Worm (Caenorhabditis elegans) whole organism, L4 larva: ENCODE measurements around the gene C17H11.4.

Experiments used
- R02D3.7 ChIP-seq: fragments of 150-350 bp; sonication (generic microtip); optimal IDR thresholded peaks from 3 replicates; lab custom pipeline; 2014; ENCODE audit warnings: missing biosample characterization, missing genetic modification characterization
- T26A8.4 ChIP-seq: fragments of 200-800 bp; sonication (Bioruptor generic); IDR thresholded peaks from 2 replicates; pipeline ENCODE4 v1.3.6; 2022; ENCODE audit warnings: missing genetic modification characterization, missing compliant biosample characterization
- ZK546.5 ChIP-seq, 2 experiments: sonication (generic microtip); optimal IDR thresholded peaks; 2 replicates each; lab custom pipeline; 2017; ENCODE audit warnings: missing biosample characterization in 2 of 2, missing genetic modification characterization in 2 of 2
- aha-1 ChIP-seq: fragments of 150-350 bp; peaks from one replicate; lab custom pipeline; 2014; ENCODE audit warnings: missing biosample characterization, missing genetic modification characterization
- aly-2 ChIP-seq: sonication (generic microtip); optimal IDR thresholded peaks from 2 replicates; lab custom pipeline; 2018; ENCODE audit warnings: missing biosample characterization, missing genetic modification characterization
- arid-1 ChIP-seq: fragments of 200-800 bp; sonication (Bioruptor generic); conservative IDR thresholded peaks from 2 replicates; pipeline ENCODE4 v1.3.6; 2022; ENCODE audit warnings: missing genetic modification reagents, missing genetic modification characterization, missing compliant biosample characterization
- ceh-28 ChIP-seq: fragments of 150-350 bp; optimal IDR thresholded peaks from 2 replicates; lab custom pipeline; 2014; ENCODE audit warnings: missing biosample characterization, missing genetic modification reagents, missing genetic modification characterization
- ceh-62 ChIP-seq: sonication (generic microtip); optimal IDR thresholded peaks from 2 replicates; lab custom pipeline; 2017; ENCODE audit warnings: missing biosample characterization, missing genetic modification characterization
- ceh-82 ChIP-seq: sonication (generic microtip); optimal IDR thresholded peaks from 2 replicates; lab custom pipeline; 2017; ENCODE audit warnings: missing biosample characterization, missing genetic modification characterization
- ces-1 ChIP-seq: fragments of 150-350 bp; sonication (generic microtip); optimal IDR thresholded peaks from 4 replicates; lab custom pipeline; 2014; ENCODE audit warnings: missing biosample characterization, missing genetic modification reagents, missing genetic modification characterization
- daf-12 ChIP-seq: fragments of 150-350 bp; optimal IDR thresholded peaks from 2 replicates; lab custom pipeline; 2014; ENCODE audit warnings: missing biosample characterization, missing genetic modification reagents, missing genetic modification characterization
- daf-16 ChIP-seq, 3 experiments: sonication (generic microtip); optimal IDR thresholded peaks; 2 replicates each; lab custom pipeline; 2016 to 2017; ENCODE audit warnings: missing genetic modification characterization in 3 of 3, missing genetic modification reagents in 3 of 3, mild to moderate bottlenecking in 2 of 3, missing compliant biosample characterization in 2 of 3, missing biosample characterization in 1 of 3, moderate library complexity in 1 of 3
- daf-8 ChIP-seq: fragments of 200-800 bp; sonication (Bioruptor generic); IDR thresholded peaks from 2 replicates; pipeline ENCODE4 v1.3.6; 2022; ENCODE audit warnings: missing genetic modification characterization, missing compliant biosample characterization
- dmd-6 ChIP-seq: fragments of 200-800 bp; sonication (Bioruptor generic); IDR thresholded peaks from 2 replicates; pipeline ENCODE4 v1.3.6; 2022; ENCODE audit warnings: missing genetic modification reagents, missing genetic modification characterization, missing compliant biosample characterization
- dmd-9 ChIP-seq: fragments of 200-800 bp; sonication (Bioruptor generic); IDR thresholded peaks from 2 replicates; pipeline ENCODE4 v1.3.6; 2022; ENCODE audit warnings: missing genetic modification reagents, missing genetic modification characterization, missing compliant biosample characterization
- egl-27 ChIP-seq: sonication (generic microtip); optimal IDR thresholded peaks from 3 replicates; lab custom pipeline; 2017; ENCODE audit warnings: missing biosample characterization, missing genetic modification reagents, missing genetic modification characterization
- gei-8 ChIP-seq: fragments of 200-800 bp; sonication (Bioruptor generic); optimal IDR thresholded peaks from 2 replicates; lab custom pipeline; 2018; ENCODE audit warnings: mild to moderate bottlenecking, missing genetic modification characterization, missing compliant biosample characterization
- hif-1 ChIP-seq, 2 experiments: sonication (generic microtip); optimal IDR thresholded peaks; 2 replicates each; lab custom pipeline; 2016 to 2017; ENCODE audit warnings: missing compliant biosample characterization in 2 of 2, missing genetic modification characterization in 2 of 2, missing genetic modification reagents in 2 of 2, missing genotype in 2 of 2, mild to moderate bottlenecking in 1 of 2
- lim-7 ChIP-seq: fragments of 200-800 bp; sonication (Bioruptor generic); IDR thresholded peaks from 2 replicates; pipeline ENCODE4 v1.3.6; 2022; ENCODE audit warnings: missing genetic modification characterization, missing compliant biosample characterization
- lin-13 ChIP-seq: fragments of 150-350 bp; optimal IDR thresholded peaks from 2 replicates; lab custom pipeline; 2014; ENCODE audit warnings: missing biosample characterization, missing genetic modification reagents, missing genetic modification characterization
- lin-15B ChIP-seq: fragments of 150-350 bp; sonication (generic microtip); optimal IDR thresholded peaks from 3 replicates; lab custom pipeline; 2014; ENCODE audit warnings: missing biosample characterization, missing genetic modification characterization
- lin-39 ChIP-seq: fragments of 150-350 bp; optimal IDR thresholded peaks from 2 replicates; lab custom pipeline; 2014; ENCODE audit warnings: missing biosample characterization, missing genetic modification reagents, missing genetic modification characterization
- madf-5 ChIP-seq, 2 experiments: fragments of 200-800 bp; sonication (Bioruptor generic); IDR thresholded peaks; 2 replicates each; pipeline ENCODE4 v1.3.6; 2022; ENCODE audit warnings: missing compliant biosample characterization in 2 of 2, missing genetic modification characterization in 2 of 2
- mes-2 ChIP-seq: sonication (generic microtip); optimal IDR thresholded peaks from 2 replicates; lab custom pipeline; 2016; ENCODE audit warnings: missing genotype, mild to moderate bottlenecking, missing genetic modification characterization, missing compliant biosample characterization; ENCODE audit not compliant: poor library complexity, severe bottlenecking
- mxl-2 ChIP-seq: fragments of 200-800 bp; sonication (Bioruptor generic); conservative IDR thresholded peaks from 2 replicates; pipeline ENCODE4 v1.3.6; 2022; ENCODE audit warnings: missing genetic modification reagents, missing genetic modification characterization, missing compliant biosample characterization
- mxl-3 ChIP-seq: fragments of 200-800 bp; sonication (Bioruptor generic); optimal IDR thresholded peaks from 2 replicates; lab custom pipeline; 2018; ENCODE audit warnings: mild to moderate bottlenecking, missing genetic modification characterization, missing compliant biosample characterization
- nhr-102 ChIP-seq: sonication (generic microtip); optimal IDR thresholded peaks from 2 replicates; lab custom pipeline; 2016; ENCODE audit warnings: mild to moderate bottlenecking, missing genetic modification characterization, moderate library complexity, missing compliant biosample characterization
- nhr-11 ChIP-seq: fragments of 150-350 bp; optimal IDR thresholded peaks from 2 replicates; lab custom pipeline; 2014; ENCODE audit warnings: missing biosample characterization, missing genetic modification characterization
- nhr-111 ChIP-seq: fragments of 200-800 bp; sonication (Bioruptor generic); optimal IDR thresholded peaks from 2 replicates; lab custom pipeline; 2018; ENCODE audit warnings: mild to moderate bottlenecking, missing genetic modification characterization, missing compliant biosample characterization
- nhr-25 ChIP-seq: sonication (generic microtip); optimal IDR thresholded peaks from 2 replicates; lab custom pipeline; 2017; ENCODE audit warnings: missing genetic modification characterization, mild to moderate bottlenecking, missing compliant biosample characterization, antibody characterized with exemption, moderate library complexity, borderline replicate concordance; ENCODE audit not compliant: insufficient read depth
- nhr-41 ChIP-seq: fragments of 200-800 bp; sonication (Bioruptor generic); IDR thresholded peaks from 2 replicates; pipeline ENCODE4 v1.3.6; 2022; ENCODE audit warnings: missing genetic modification reagents, missing genetic modification characterization, missing compliant biosample characterization
- nhr-42 ChIP-seq: fragments of 200-800 bp; sonication (Bioruptor generic); IDR thresholded peaks from 2 replicates; pipeline ENCODE4 v1.3.6; 2022; ENCODE audit warnings: missing genetic modification characterization, missing compliant biosample characterization
- nhr-6 ChIP-seq: fragments of 150-350 bp; optimal IDR thresholded peaks from 2 replicates; lab custom pipeline; 2014; ENCODE audit warnings: missing biosample characterization, missing genetic modification characterization
- nhr-76 ChIP-seq: fragments of 150-350 bp; optimal IDR thresholded peaks from 2 replicates; lab custom pipeline; 2014; ENCODE audit warnings: missing biosample characterization, missing genetic modification characterization
- nhr-77 ChIP-seq: fragments of 150-350 bp; optimal IDR thresholded peaks from 2 replicates; lab custom pipeline; 2014; ENCODE audit warnings: missing biosample characterization, missing genetic modification characterization
- php-3 ChIP-seq: fragments of 200-800 bp; sonication (Bioruptor generic); IDR thresholded peaks from 2 replicates; pipeline ENCODE4 v1.3.6; 2022; ENCODE audit warnings: missing genetic modification reagents, missing genetic modification characterization, missing compliant biosample characterization
- rbr-2 ChIP-seq: sonication (generic microtip); optimal IDR thresholded peaks from 2 replicates; lab custom pipeline; 2016; ENCODE audit warnings: missing genotype, missing genetic modification characterization, missing compliant biosample characterization
- set-16 ChIP-seq: fragments of 200-800 bp; sonication (Bioruptor generic); IDR thresholded peaks from 2 replicates; pipeline ENCODE4 v1.3.6; 2022; ENCODE audit warnings: missing genetic modification reagents, missing genetic modification characterization, missing compliant biosample characterization
- skn-1 ChIP-seq: fragments of 150-350 bp; optimal IDR thresholded peaks from 2 replicates; lab custom pipeline; 2014; ENCODE audit warnings: missing biosample characterization, missing genetic modification characterization
- snpc-1.2 ChIP-seq: fragments of 200-800 bp; sonication (Bioruptor generic); IDR thresholded peaks from 2 replicates; pipeline ENCODE4 v1.3.6; 2022; ENCODE audit warnings: missing genetic modification reagents, missing genetic modification characterization, missing compliant biosample characterization
- spr-1 ChIP-seq: sonication (generic microtip); optimal IDR thresholded peaks from 2 replicates; lab custom pipeline; 2016; ENCODE audit warnings: mild to moderate bottlenecking, missing genetic modification characterization, missing compliant biosample characterization
- spr-3 ChIP-seq: fragments of 200-800 bp; sonication (Bioruptor generic); optimal IDR thresholded peaks from 2 replicates; lab custom pipeline; 2018; ENCODE audit warnings: mild to moderate bottlenecking, missing genetic modification characterization, missing compliant biosample characterization
- unc-130 ChIP-seq: sonication (generic microtip); optimal IDR thresholded peaks from 2 replicates; lab custom pipeline; 2016; ENCODE audit warnings: missing genetic modification reagents, missing genetic modification characterization, missing compliant biosample characterization
- unc-39 ChIP-seq: sonication (generic microtip); optimal IDR thresholded peaks from 2 replicates; lab custom pipeline; 2017; ENCODE audit warnings: missing biosample characterization, missing genetic modification characterization
- zfp-3 ChIP-seq: fragments of 200-800 bp; sonication (Bioruptor generic); conservative IDR thresholded peaks from 2 replicates; pipeline ENCODE4 v1.3.6; 2022; ENCODE audit warnings: missing genetic modification reagents, missing genetic modification characterization, missing compliant biosample characterization
- zip-2 ChIP-seq: fragments of 150-350 bp; optimal IDR thresholded peaks from 2 replicates; lab custom pipeline; 2014; ENCODE audit warnings: missing biosample characterization, missing genetic modification characterization
- ztf-11 ChIP-seq: fragments of 150-350 bp; optimal IDR thresholded peaks from 2 replicates; lab custom pipeline; 2014; ENCODE audit warnings: missing biosample characterization, missing genetic modification characterization
- ztf-7 ChIP-seq: fragments of 150-350 bp; optimal IDR thresholded peaks from 2 replicates; lab custom pipeline; 2014; ENCODE audit warnings: missing biosample characterization, missing genetic modification characterization

Gene C17H11.4

DNA sequence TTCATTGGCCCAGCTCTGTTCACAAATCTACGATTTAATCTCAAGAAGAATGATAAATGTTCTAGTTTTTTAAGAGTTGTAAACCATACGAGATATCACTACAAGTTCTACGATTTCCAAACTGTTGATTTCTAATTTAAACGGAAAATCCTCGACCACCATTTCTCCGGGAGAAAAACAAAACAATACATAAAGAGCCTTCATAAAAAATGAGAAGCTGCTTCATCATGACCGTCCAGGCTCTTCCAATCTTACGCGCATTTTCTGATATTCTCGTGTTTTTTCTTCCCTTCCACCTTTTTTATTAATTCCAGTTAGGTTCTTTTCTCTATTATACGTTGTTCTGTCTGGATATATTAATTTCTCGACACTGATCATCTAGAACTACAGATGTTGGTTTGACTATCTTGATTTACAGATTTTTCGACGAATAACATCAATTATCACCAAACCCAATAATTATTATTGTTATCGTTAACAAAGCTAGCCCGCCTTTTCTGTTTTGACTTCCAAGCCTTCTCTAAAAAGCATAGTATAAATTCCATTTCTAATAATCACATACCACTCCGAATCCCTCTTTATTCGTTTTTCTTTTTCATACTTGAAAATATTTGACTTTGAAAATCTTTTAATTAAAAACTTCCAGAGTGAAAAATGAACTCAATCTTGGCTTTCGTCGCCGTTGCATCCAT is 33.1 kb upstream of the C17H11.4 start, which contains the start of gene C47D2.1:
Gene C47D2.1, plus strand, starts transcription at position 642 of the 692 bp plus-strand sequence.
- TF ChIP-seq lin-13 (no peak), ZK546.5 (tag; optimal IDR thresholded peaks at IDR 0.05; lab: Kevin White, UChicago) (no peak), aha-1 (tag; lab: Kevin White, UChicago) (peak; percentile 91), ceh-82 (tag; lab: Kevin White, UChicago) (no peak), nhr-77 (tag; lab: Kevin White, UChicago) (no peak)

DNA sequence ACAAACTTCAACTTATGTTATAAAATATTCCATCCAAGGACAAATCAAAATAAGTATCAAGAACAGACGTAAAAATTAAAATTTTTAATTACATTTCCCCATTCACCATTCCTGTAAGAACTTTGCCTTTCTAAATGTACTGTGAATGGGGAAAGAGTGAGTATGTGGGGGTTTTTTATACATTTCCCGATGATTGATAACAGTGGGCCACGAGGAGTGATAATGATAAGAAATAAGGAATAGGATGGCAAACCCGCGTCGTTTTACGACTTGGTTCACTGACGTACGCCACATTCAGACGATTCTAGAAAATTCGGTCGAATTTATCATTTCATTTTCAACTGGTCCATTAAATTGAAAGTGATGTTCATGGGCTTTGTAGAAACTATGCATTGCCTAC is 29.6 kb upstream of the C17H11.4 start, which contains the start of gene cdd-1:
Gene cdd-1, minus strand, starts transcription at position 151 of the 400 bp plus-strand sequence.
- TF ChIP-seq daf-12 (tag; lab: Kevin White, UChicago) (no peak), ceh-62 (tag; lab: Kevin White, UChicago) (no peak), R02D3.7 (no peak), lin-39 (tag; lab: Kevin White, UChicago) (no peak), daf-8 (GFP tag; lab: Robert Waterston, UW) (no peak), set-16 (no peak), zfp-3 (GFP tag; lab: Robert Waterston, UW) (no peak), ztf-7 (tag; lab: Kevin White, UChicago) (no peak), rbr-2 (no peak), mxl-3 (GFP tag; lab: Kevin White, UChicago) (peak; percentile 73), ces-1 (no peak), dmd-6 (peak; percentile 53; the same call in 1 of the 2 replicates), spr-3 (GFP tag; lab: Kevin White, UChicago) (no peak), lin-15B (tag; lab: Kevin White, UChicago) (no peak), T26A8.4 (no peak), arid-1 (GFP tag; lab: Robert Waterston, UW) (no peak), nhr-6 (tag; lab: Kevin White, UChicago) (no peak), nhr-111 (no peak), unc-130 (GFP tag; lab: Kevin White, UChicago) (no peak), mxl-2 (no peak), ZK546.5 (tag; optimal IDR thresholded peaks at IDR 0.05; lab: Kevin White, UChicago) (no peak), php-3 (peak; percentile 97), egl-27 (tag; lab: Kevin White, UChicago) (no peak), zip-2 (tag; lab: Kevin White, UChicago) (no peak), skn-1 (no peak), nhr-41 (0 out of 2 replicates have a peak, but pooled peaks have one; percentile 6), nhr-77 (tag; lab: Kevin White, UChicago) (peak; percentile 54), hif-1 (tag; optimal IDR thresholded peaks at IDR 0.05; lab: Kevin White, UChicago) (no peak), gei-8 (peak; percentile 28), ceh-28 (tag; lab: Kevin White, UChicago) (no peak), nhr-76 (no peak), nhr-11 (tag; lab: Kevin White, UChicago) (no peak), snpc-1.2 (GFP tag; lab: Robert Waterston, UW) (no peak), nhr-102 (tag; lab: Kevin White, UChicago) (no peak), ztf-11 (tag; lab: Kevin White, UChicago) (no peak), lim-7 (no peak), aly-2 (tag; lab: Kevin White, UChicago) (no peak), mes-2 (no peak), nhr-42 (GFP tag; lab: Robert Waterston, UW) (no peak), daf-16 (GFP tag; optimal IDR thresholded peaks at IDR 0.05; lab: Kevin White, UChicago) (no peak), daf-16 (tag; optimal IDR thresholded peaks at IDR 0.05; lab: Kevin White, UChicago) (peak; percentile 77), lin-13 (no peak), madf-5 (GFP tag; IDR thresholded peaks at IDR 0.05; lab: Robert Waterston, UW) (no peak), dmd-9 (no peak), nhr-25 (tag; lab: Kevin White, UChicago) (no peak), spr-1 (no peak), unc-39 (no peak)
